Fruit fly (Drosophila melanogaster): Measurements from ENCODE around the gene Stt3A.

DNA sequence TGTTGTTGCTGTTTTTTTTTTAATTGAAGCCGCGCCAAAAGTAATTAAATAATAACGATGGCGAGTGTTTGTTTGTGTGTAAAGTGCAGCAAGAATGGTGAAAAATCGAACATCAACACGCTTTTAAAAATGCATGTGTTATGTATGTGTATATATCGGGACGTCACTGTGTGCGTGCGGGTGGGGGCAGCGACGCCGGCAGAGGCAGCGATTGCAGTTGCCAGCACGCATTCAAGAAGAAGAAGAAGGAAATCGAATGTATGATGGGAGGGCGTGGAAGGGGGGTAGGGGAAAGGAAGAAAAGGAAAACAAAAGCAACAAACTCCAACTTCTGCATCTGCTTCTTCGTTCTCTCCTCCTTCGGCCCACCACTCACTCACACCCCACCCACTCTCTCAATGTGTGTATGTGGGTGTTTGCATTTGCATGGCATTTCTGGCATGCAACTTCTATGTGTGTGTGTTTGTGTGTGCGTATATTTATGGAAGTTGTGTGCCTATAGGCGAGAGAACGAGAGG, 1.3 kb upstream of the Stt3A start:
- TF ChIP-seq CG10348 (GFP tag; IDR thresholded peaks at IDR 0.05) (no peak), rn (GFP tag; IDR thresholded peaks at IDR 0.05) (no peak), CG12605 (GFP tag; IDR thresholded peaks at IDR 0.05) (peak; percentile 58; the same call in 1 of the 2 replicates), CG13204 (GFP tag; optimal IDR thresholded peaks at IDR 0.05) (peak; percentile 69), CG8159 (tag; optimal IDR thresholded peaks at IDR 0.05) (no peak), CG14655 (GFP tag; optimal IDR thresholded peaks at IDR 0.05) (peak; percentile 36), EcR (GFP tag; optimal IDR thresholded peaks at IDR 0.05) (peak; percentile 64), fd96Ca (GFP tag; IDR thresholded peaks at IDR 0.05) (peak; percentile 74; the same call in 2 of the 3 replicates)
